Fruit fly (Drosophila melanogaster) whole organism, wandering third instar larva: Measurements from ENCODE around the gene CG34296.

Experiments
- Dfd ChIP-seq: fragments of >200 bp; optimal IDR thresholded peaks from 2 replicates; lab custom pipeline; 2017; ENCODE audit warnings: missing biosample characterization, missing genetic modification characterization
- Dif ChIP-seq: fragments of 200-275, 200-300 bp; sonication (Bioruptor generic); optimal IDR thresholded peaks from 2 replicates; lab custom pipeline; 2018; ENCODE audit warnings: missing biosample characterization, missing genetic modification characterization; ENCODE audit not compliant: partially characterized antibody
- Myc ChIP-seq: fragments of >200 bp; optimal IDR thresholded peaks from 2 replicates; lab custom pipeline; 2017
- N ChIP-seq: fragments of >200 bp; optimal IDR thresholded peaks from 2 replicates; lab custom pipeline; 2018; ENCODE audit warnings: missing biosample characterization, missing external identifiers, missing genetic modification characterization
- OdsH ChIP-seq: fragments of 200-800 bp; sonication (Bioruptor generic); optimal IDR thresholded peaks from 2 replicates; lab custom pipeline; 2016; ENCODE audit warnings: missing biosample characterization, mild to moderate bottlenecking, missing genetic modification characterization
- dmrt93B ChIP-seq: fragments of 200-800 bp; sonication (Bioruptor generic); optimal IDR thresholded peaks from 2 replicates; lab custom pipeline; 2018; ENCODE audit warnings: missing biosample characterization, mild to moderate bottlenecking, missing genetic modification characterization
- dsf ChIP-seq: sonication (Bioruptor generic); optimal IDR thresholded peaks from 2 replicates; lab custom pipeline; 2016; ENCODE audit warnings: missing biosample characterization, missing genetic modification characterization, borderline replicate concordance
- fru ChIP-seq: fragments of 200-800 bp; sonication (Bioruptor generic); optimal IDR thresholded peaks from 3 replicates; lab custom pipeline; 2016; ENCODE audit warnings: missing biosample characterization, mild to moderate bottlenecking, missing genetic modification characterization
- h ChIP-seq: fragments of 200-800 bp; sonication (Bioruptor generic); optimal IDR thresholded peaks from 3 replicates; lab custom pipeline; 2016; ENCODE audit warnings: missing biosample characterization, mild to moderate bottlenecking, missing genetic modification characterization
- pan ChIP-seq: fragments of >200 bp; optimal IDR thresholded peaks from 2 replicates; lab custom pipeline; 2017
- psq ChIP-seq: fragments of 200-800 bp; sonication (Bioruptor generic); optimal IDR thresholded peaks from 3 replicates; lab custom pipeline; 2017; ENCODE audit warnings: missing biosample characterization, mild to moderate bottlenecking, missing genetic modification characterization, moderate library complexity
- rgr ChIP-seq: fragments of 200-800 bp; sonication (Bioruptor generic); optimal IDR thresholded peaks from 3 replicates; lab custom pipeline; 2016; ENCODE audit warnings: missing biosample characterization, mild to moderate bottlenecking, missing genetic modification characterization

DNA sequence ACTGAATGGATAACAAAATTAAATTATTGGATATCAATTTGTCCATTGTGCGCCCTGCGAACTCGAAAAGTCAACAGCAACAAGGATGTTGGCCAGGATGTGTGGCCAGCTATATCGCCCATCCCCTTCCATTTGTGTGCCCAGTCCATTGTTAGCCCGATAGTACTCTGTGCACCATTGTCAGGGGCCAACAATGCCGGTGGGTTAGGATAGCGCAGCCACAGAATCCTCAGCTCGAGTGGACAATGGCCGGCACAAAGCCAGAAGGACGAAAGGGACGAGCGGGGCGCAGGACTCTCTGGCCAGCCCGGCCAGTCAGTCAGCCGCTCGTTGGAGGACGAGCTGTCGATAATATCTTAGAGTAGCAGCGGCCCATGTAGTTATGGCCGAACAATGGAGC lies 24.5 kb upstream of the CG34296 start:
- TF ChIP-seq h (GFP tag; lab: Kevin White, UChicago), result no peak
- TF ChIP-seq rgr (GFP tag; lab: Kevin White, UChicago), result no peak
- TF ChIP-seq pan (lab: Kevin White, UChicago), result no peak
- no peak for TF ChIP-seq N (GFP tag; lab: Kevin White, UChicago)
- TF ChIP-seq fru (GFP tag; lab: Kevin White, UChicago), result no peak
- TF ChIP-seq dsf (GFP tag; lab: Kevin White, UChicago), result no peak
- TF ChIP-seq OdsH (GFP tag; lab: Kevin White, UChicago), result no peak
- no peak for TF ChIP-seq psq (GFP tag; lab: Kevin White, UChicago)
- TF ChIP-seq dmrt93B, result no peak
- no peak for TF ChIP-seq Dif (GFP tag; lab: Kevin White, UChicago)
- TF ChIP-seq Myc (lab: Kevin White, UChicago), result no peak
- TF ChIP-seq Dfd (GFP tag; lab: Kevin White, UChicago), result no peak
